Worm (Caenorhabditis elegans) whole organism, L4 larva: Measurements from ENCODE around the gene F23F1.6.

Experiments
- T26A8.4 ChIP-seq: fragments of 200-800 bp; sonication (Bioruptor generic); IDR thresholded peaks from 2 replicates; pipeline ENCODE4 v1.3.6; 2022; ENCODE audit warnings: missing genetic modification characterization, missing compliant biosample characterization
- Y48G9A.11 ChIP-seq: fragments of 200-800 bp; sonication (Bioruptor generic); IDR thresholded peaks from 2 replicates; pipeline ENCODE4 v1.3.6; 2022; ENCODE audit warnings: missing genetic modification reagents, missing genetic modification characterization, missing compliant biosample characterization
- Y5F2A.4 ChIP-seq: fragments of 200-800 bp; sonication (Bioruptor generic); optimal IDR thresholded peaks from 2 replicates; lab custom pipeline; 2018; ENCODE audit warnings: mild to moderate bottlenecking, missing genetic modification characterization, missing compliant biosample characterization
- ZK337.2 ChIP-seq: fragments of 200-800 bp; sonication (Bioruptor generic); IDR thresholded peaks from 2 replicates; pipeline ENCODE4 v1.3.6; 2022; ENCODE audit warnings: missing genetic modification reagents, missing genetic modification characterization, missing compliant biosample characterization
- daf-12 ChIP-seq: fragments of 150-350 bp; optimal IDR thresholded peaks from 2 replicates; lab custom pipeline; 2014; ENCODE audit warnings: missing biosample characterization, missing genetic modification reagents, missing genetic modification characterization
- daf-16 ChIP-seq, 3 experiments: sonication (generic microtip); optimal IDR thresholded peaks; 2 replicates each; lab custom pipeline; 2016 to 2017; ENCODE audit warnings: missing genetic modification characterization in 3 of 3, missing genetic modification reagents in 3 of 3, mild to moderate bottlenecking in 2 of 3, missing compliant biosample characterization in 2 of 3, missing biosample characterization in 1 of 3, moderate library complexity in 1 of 3
- dve-1 ChIP-seq: sonication (generic microtip); optimal IDR thresholded peaks from 2 replicates; lab custom pipeline; 2017; ENCODE audit warnings: antibody characterized with exemption, mild to moderate bottlenecking, missing genetic modification characterization, missing compliant biosample characterization; ENCODE audit not compliant: insufficient read depth
- egl-27 ChIP-seq: sonication (generic microtip); optimal IDR thresholded peaks from 3 replicates; lab custom pipeline; 2017; ENCODE audit warnings: missing biosample characterization, missing genetic modification reagents, missing genetic modification characterization
- egl-43 ChIP-seq: fragments of 200-800 bp; sonication (Bioruptor generic); IDR thresholded peaks from 2 replicates; pipeline ENCODE4 v1.3.6; 2022; ENCODE audit warnings: missing genetic modification reagents, missing genetic modification characterization, missing compliant biosample characterization
- fkh-10 ChIP-seq: fragments of 150-350 bp; optimal IDR thresholded peaks from 2 replicates; lab custom pipeline; 2014; ENCODE audit warnings: missing biosample characterization, missing genetic modification reagents, missing genetic modification characterization
- hif-1 ChIP-seq, 2 experiments: sonication (generic microtip); optimal IDR thresholded peaks; 2 replicates each; lab custom pipeline; 2016 to 2017; ENCODE audit warnings: missing compliant biosample characterization in 2 of 2, missing genetic modification characterization in 2 of 2, missing genetic modification reagents in 2 of 2, missing genotype in 2 of 2, mild to moderate bottlenecking in 1 of 2
- hlh-30 ChIP-seq: sonication (generic microtip); optimal IDR thresholded peaks from 2 replicates; lab custom pipeline; 2017; ENCODE audit warnings: antibody characterized with exemption, mild to moderate bottlenecking, missing genetic modification characterization, missing compliant biosample characterization; ENCODE audit not compliant: insufficient read depth
- hmg-1.1 ChIP-seq: fragments of 200-800 bp; sonication (Bioruptor generic); IDR thresholded peaks from 2 replicates; pipeline ENCODE4 v1.3.6; 2022; ENCODE audit warnings: missing genetic modification reagents, missing genetic modification characterization, missing compliant biosample characterization
- lim-7 ChIP-seq: fragments of 200-800 bp; sonication (Bioruptor generic); IDR thresholded peaks from 2 replicates; pipeline ENCODE4 v1.3.6; 2022; ENCODE audit warnings: missing genetic modification characterization, missing compliant biosample characterization
- lin-13 ChIP-seq: fragments of 150-350 bp; optimal IDR thresholded peaks from 2 replicates; lab custom pipeline; 2014; ENCODE audit warnings: missing biosample characterization, missing genetic modification reagents, missing genetic modification characterization
- mdl-1 ChIP-seq, 2 experiments: fragments of 150-350 bp in 1 of 2; sonication (generic microtip) in 1 of 2; optimal IDR thresholded peaks; 2 replicates each; lab custom pipeline; 2014 to 2017; ENCODE audit warnings: missing biosample characterization in 2 of 2, missing genetic modification characterization in 2 of 2
- mep-1 ChIP-seq: fragments of 150-350 bp; sonication (generic microtip); optimal IDR thresholded peaks from 3 replicates; lab custom pipeline; 2014; ENCODE audit warnings: missing biosample characterization, missing genetic modification characterization
- nhr-11 ChIP-seq: fragments of 150-350 bp; optimal IDR thresholded peaks from 2 replicates; lab custom pipeline; 2014; ENCODE audit warnings: missing biosample characterization, missing genetic modification characterization
- nhr-25 ChIP-seq: sonication (generic microtip); optimal IDR thresholded peaks from 2 replicates; lab custom pipeline; 2017; ENCODE audit warnings: missing genetic modification characterization, mild to moderate bottlenecking, missing compliant biosample characterization, antibody characterized with exemption, moderate library complexity, borderline replicate concordance; ENCODE audit not compliant: insufficient read depth
- nhr-41 ChIP-seq: fragments of 200-800 bp; sonication (Bioruptor generic); IDR thresholded peaks from 2 replicates; pipeline ENCODE4 v1.3.6; 2022; ENCODE audit warnings: missing genetic modification reagents, missing genetic modification characterization, missing compliant biosample characterization
- nhr-76 ChIP-seq: fragments of 150-350 bp; optimal IDR thresholded peaks from 2 replicates; lab custom pipeline; 2014; ENCODE audit warnings: missing biosample characterization, missing genetic modification characterization
- pha-4 ChIP-seq, 2 experiments: fragments of 150-350 bp in 1 of 2; fragments of 200-800 bp in 1 of 2; sonication (Bioruptor generic) in 1 of 2; IDR thresholded peaks in 1 of 2; optimal IDR thresholded peaks in 1 of 2; 2 replicates each; pipeline versions ENCODE4 v1.3.6 to Lab custom; 2014 to 2022; ENCODE audit warnings: missing genetic modification characterization in 2 of 2, missing genetic modification reagents in 2 of 2, missing biosample characterization in 1 of 2, missing compliant biosample characterization in 1 of 2
- php-3 ChIP-seq: fragments of 200-800 bp; sonication (Bioruptor generic); IDR thresholded peaks from 2 replicates; pipeline ENCODE4 v1.3.6; 2022; ENCODE audit warnings: missing genetic modification reagents, missing genetic modification characterization, missing compliant biosample characterization
- skn-1 ChIP-seq: fragments of 150-350 bp; optimal IDR thresholded peaks from 2 replicates; lab custom pipeline; 2014; ENCODE audit warnings: missing biosample characterization, missing genetic modification characterization
- tra-1 ChIP-seq: fragments of 200-800 bp; sonication (Bioruptor generic); IDR thresholded peaks from 2 replicates; pipeline ENCODE4 v1.3.6; 2022; ENCODE audit warnings: missing genetic modification reagents, missing genetic modification characterization, missing compliant biosample characterization
- unc-62 ChIP-seq, 3 experiments: fragments of 150-350 bp in 1 of 3; sonication (generic microtip); optimal IDR thresholded peaks in 2 of 3; peaks in 1 of 3; 1 replicate in 1 of 3; 2 replicates in 2 of 3; lab custom pipeline; 2014 to 2017; ENCODE audit warnings: missing biosample characterization in 3 of 3, missing genetic modification characterization in 3 of 3, missing genetic modification reagents in 3 of 3, missing genotype in 1 of 3
- zfp-2 ChIP-seq: sonication (generic microtip); optimal IDR thresholded peaks from 2 replicates; lab custom pipeline; 2016; ENCODE audit warnings: mild to moderate bottlenecking, missing genetic modification characterization, missing compliant biosample characterization
- zfp-3 ChIP-seq: fragments of 200-800 bp; sonication (Bioruptor generic); conservative IDR thresholded peaks from 2 replicates; pipeline ENCODE4 v1.3.6; 2022; ENCODE audit warnings: missing genetic modification reagents, missing genetic modification characterization, missing compliant biosample characterization
- ztf-7 ChIP-seq: fragments of 150-350 bp; optimal IDR thresholded peaks from 2 replicates; lab custom pipeline; 2014; ENCODE audit warnings: missing biosample characterization, missing genetic modification characterization

The F23F1.6 gene

ce11 chrII:11783-12182 is 25.3 kb downstream of the F23F1.6 start, which contains the start of gene best-4:
TSS of gene best-4 (minus strand) at chrII:11883.
- no peak for TF ChIP-seq Y48G9A.11 (GFP tag; lab: Robert Waterston, UW)
- no peak for TF ChIP-seq lin-13
- no peak for TF ChIP-seq dve-1 (tag; lab: Kevin White, UChicago)
- no peak for TF ChIP-seq ztf-7 (tag; lab: Kevin White, UChicago)
- TF ChIP-seq egl-27 (tag; lab: Kevin White, UChicago) = no peak
- no peak for TF ChIP-seq nhr-25 (tag; lab: Kevin White, UChicago)
- TF ChIP-seq fkh-10 (GFP tag; lab: Kevin White, UChicago) = no peak
- no peak for TF ChIP-seq php-3
- no peak for TF ChIP-seq lim-7
- TF ChIP-seq T26A8.4 (GFP tag; lab: Robert Waterston, UW) = no peak
- TF ChIP-seq hlh-30 (tag; lab: Kevin White, UChicago) = no peak
- TF ChIP-seq daf-12 = no peak
- no peak for TF ChIP-seq tra-1 (GFP tag; lab: Robert Waterston, UW)
- no peak for TF ChIP-seq pha-4 (GFP tag; IDR thresholded peaks at IDR 0.05; lab: Robert Waterston, UW)
- TF ChIP-seq pha-4 (tag; optimal IDR thresholded peaks at IDR 0.05; lab: Kevin White, UChicago) = no peak
- no peak for TF ChIP-seq zfp-2 (tag; lab: Kevin White, UChicago)
- no peak for TF ChIP-seq mep-1 (tag; lab: Kevin White, UChicago)
- no peak for TF ChIP-seq nhr-41 (GFP tag; lab: Robert Waterston, UW)
- TF ChIP-seq ZK337.2 (GFP tag; lab: Robert Waterston, UW) = no peak
- TF ChIP-seq nhr-76 = no peak
- TF ChIP-seq, all 104 proteins: peak for 0

DNA sequence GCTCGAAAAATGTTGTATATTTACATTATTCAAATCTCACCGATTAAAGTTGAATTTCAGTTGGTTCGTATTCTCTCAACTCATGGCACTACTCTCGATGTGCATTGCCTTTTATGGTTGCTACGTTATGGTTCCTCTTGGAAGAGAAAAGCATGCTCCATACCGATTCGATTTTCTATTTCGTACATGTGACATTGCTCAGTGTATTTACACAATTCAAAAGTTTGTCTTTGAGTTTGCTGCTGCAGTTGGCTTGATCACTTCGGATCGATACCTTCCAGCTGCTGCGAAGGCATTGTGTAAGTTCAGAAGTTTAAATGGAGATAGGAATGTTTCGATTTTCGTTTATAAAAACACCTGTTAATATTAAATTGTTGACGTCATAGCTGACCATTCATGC is 28.9 kb downstream of the F23F1.6 start:
- no peak for TF ChIP-seq skn-1 (tag; lab: Kevin White, UChicago)
- TF ChIP-seq unc-62 (GFP tag; optimal IDR thresholded peaks at IDR 0.05 in 1 of 2; lab: Kevin White, UChicago) = peak in 1 of 2 experiments; percentile 85
- no peak for TF ChIP-seq unc-62 (tag; optimal IDR thresholded peaks at IDR 0.05; lab: Kevin White, UChicago)

ce11 chrII:6349-6748 is 30.8 kb downstream of the F23F1.6 start, which contains the start of gene osta-1:
TSS of gene osta-1 (plus strand) at chrII:6657.
- TF ChIP-seq hif-1 (tag; optimal IDR thresholded peaks at IDR 0.05; lab: Kevin White, UChicago) (no peak), unc-62 (GFP tag; optimal IDR thresholded peaks at IDR 0.05 in 1 of 2; lab: Kevin White, UChicago) (peak in 1 of 2 experiments; percentile 18), unc-62 (tag; optimal IDR thresholded peaks at IDR 0.05; lab: Kevin White, UChicago) (no peak), mdl-1 (tag; optimal IDR thresholded peaks at IDR 0.05; lab: Kevin White, UChicago) (no peak), nhr-11 (peak; percentile 13), egl-43 (no peak), zfp-3 (no peak)

DNA sequence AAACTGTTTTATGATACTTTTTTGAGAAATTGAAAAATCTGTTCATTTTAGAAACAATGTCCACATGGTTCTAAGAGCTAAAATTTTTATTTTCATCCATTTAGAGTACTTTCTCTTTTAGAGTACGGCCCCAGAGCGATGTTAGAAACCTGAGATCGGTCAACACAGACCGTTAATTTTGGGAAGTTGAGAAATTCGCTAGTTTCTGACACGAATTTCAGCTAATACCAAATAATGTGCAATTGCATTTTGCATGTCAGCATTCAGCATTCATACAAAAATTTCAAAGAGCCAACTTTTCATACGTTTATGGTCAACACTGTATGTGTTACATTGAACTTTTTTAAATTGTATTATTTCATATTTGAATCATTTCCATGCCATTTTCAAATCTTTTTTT is 32.3 kb downstream of the F23F1.6 start:
- TF ChIP-seq nhr-25 (tag; lab: Kevin White, UChicago) (no peak), unc-62 (GFP tag; optimal IDR thresholded peaks at IDR 0.05 in 1 of 2; lab: Kevin White, UChicago) (peak in 1 of 2 experiments; percentile 80), unc-62 (tag; optimal IDR thresholded peaks at IDR 0.05; lab: Kevin White, UChicago) (no peak)

DNA sequence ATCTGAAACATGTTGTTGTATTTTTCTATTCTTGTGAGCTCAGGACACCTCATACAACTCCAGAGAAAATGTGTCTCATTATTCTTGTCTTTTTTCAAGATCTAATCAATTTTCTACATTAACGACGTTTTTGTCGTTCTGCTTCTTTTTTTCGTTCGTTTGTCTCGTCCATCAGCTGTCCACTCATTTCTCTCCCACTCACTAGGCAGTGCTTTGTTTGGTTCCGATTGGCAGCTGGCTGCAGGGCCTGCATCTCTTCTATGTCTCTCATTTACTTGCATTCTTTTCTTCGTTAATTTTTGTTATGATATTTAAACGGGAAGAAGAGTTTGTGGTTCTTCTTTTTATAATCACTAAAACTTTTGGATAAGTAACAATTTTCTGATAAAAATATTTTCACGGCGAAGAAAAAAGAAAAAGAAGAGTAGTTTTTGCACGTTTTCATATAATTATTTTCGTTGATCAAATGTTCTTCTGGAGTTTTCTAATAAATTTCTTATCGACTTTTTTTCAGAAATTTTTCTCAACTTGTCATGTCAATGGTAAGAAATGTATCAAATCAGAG is 35.7 kb downstream of the F23F1.6 start, which contains the start of gene 2L52.1:
Gene 2L52.1, plus strand, starts transcription at position 515 of the 565 bp plus-strand sequence.
- TF ChIP-seq Y5F2A.4 (GFP tag; lab: Kevin White, UChicago) (no peak), hmg-1.1 (GFP tag; lab: Robert Waterston, UW) (0 out of 2 replicates have a peak, but pooled peaks have one; percentile 16)

DNA sequence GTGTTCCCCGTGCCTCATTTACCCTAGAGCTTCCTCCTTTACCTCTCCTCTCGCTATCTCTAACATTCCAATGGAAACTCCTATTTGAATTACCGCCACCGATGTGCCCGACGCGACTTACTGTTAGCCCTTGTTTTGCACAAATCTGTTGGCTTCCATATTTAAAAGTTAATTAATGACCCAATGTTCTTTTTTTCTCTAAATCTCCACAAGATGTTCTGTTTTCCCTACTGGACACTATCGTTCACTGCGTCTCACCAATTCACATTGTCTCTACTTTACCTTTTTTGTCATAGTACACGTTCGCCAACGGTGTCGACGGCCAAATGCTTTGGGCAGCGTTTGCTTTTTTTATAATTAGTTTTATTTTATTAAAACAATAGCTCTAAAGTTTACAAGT is 36.5 kb downstream of the F23F1.6 start:
- TF ChIP-seq tra-1 (GFP tag; lab: Robert Waterston, UW) = no peak
- TF ChIP-seq daf-16 (GFP tag; optimal IDR thresholded peaks at IDR 0.05; lab: Kevin White, UChicago) = no peak
- peak; percentile 8 for TF ChIP-seq daf-16 (tag; optimal IDR thresholded peaks at IDR 0.05; lab: Kevin White, UChicago)
